Worm (Caenorhabditis elegans) whole organism, L2 larva: ENCODE data around the gene F35E8.9.

ENCODE experiments used
- R02D3.7 ChIP-seq: fragments of 150-350 bp; optimal IDR thresholded peaks from 2 replicates; lab custom pipeline; 2014; ENCODE audit warnings: missing biosample characterization, missing genetic modification characterization
- aly-2 ChIP-seq: fragments of 150-350 bp; optimal IDR thresholded peaks from 2 replicates; lab custom pipeline; 2014; ENCODE audit warnings: missing biosample characterization, missing genetic modification characterization
- ama-1 ChIP-seq: fragments of 150-350 bp; optimal IDR thresholded peaks from 2 replicates; lab custom pipeline; 2018; ENCODE audit warnings: inconsistent platforms
- elt-1 ChIP-seq: fragments of 150-350 bp; optimal IDR thresholded peaks from 2 replicates; lab custom pipeline; 2014; ENCODE audit warnings: missing biosample characterization, missing genetic modification characterization
- elt-3 ChIP-seq: sonication (generic microtip); optimal IDR thresholded peaks from 2 replicates; lab custom pipeline; 2017; ENCODE audit warnings: missing biosample characterization, missing genetic modification characterization
- mab-5 ChIP-seq: fragments of 150-350 bp; optimal IDR thresholded peaks from 2 replicates; lab custom pipeline; 2014; ENCODE audit warnings: missing biosample characterization, missing genetic modification characterization
- mdl-1 ChIP-seq, 2 experiments: fragments of 150-350 bp in 1 of 2; sonication (generic microtip) in 1 of 2; optimal IDR thresholded peaks; 2 replicates each; lab custom pipeline; 2017; ENCODE audit warnings: missing biosample characterization in 2 of 2, missing genetic modification characterization in 2 of 2
- nhr-11 ChIP-seq: fragments of 150-350 bp; optimal IDR thresholded peaks from 2 replicates; lab custom pipeline; 2014; ENCODE audit warnings: missing biosample characterization, missing genetic modification characterization
- nhr-25 ChIP-seq: fragments of 150-350 bp; sonication (generic microtip); optimal IDR thresholded peaks from 3 replicates; lab custom pipeline; 2014; ENCODE audit warnings: missing biosample characterization, missing genetic modification characterization
- nhr-77 ChIP-seq: fragments of 150-350 bp; optimal IDR thresholded peaks from 2 replicates; lab custom pipeline; 2014; ENCODE audit warnings: missing biosample characterization, missing genetic modification characterization
- sem-4 ChIP-seq: fragments of 150-350 bp; optimal IDR thresholded peaks from 2 replicates; lab custom pipeline; 2014; ENCODE audit warnings: missing biosample characterization, missing genetic modification reagents, missing genetic modification characterization
- sma-3 ChIP-seq: sonication (generic microtip); optimal IDR thresholded peaks from 2 replicates; lab custom pipeline; 2016; ENCODE audit warnings: missing genetic modification reagents, missing genetic modification characterization, missing compliant biosample characterization
- ztf-1 ChIP-seq: fragments of 200-800 bp; sonication (Bioruptor generic); conservative IDR thresholded peaks from 2 replicates; pipeline ENCODE4 v1.3.6; 2022; ENCODE audit warnings: missing genetic modification characterization, missing compliant biosample characterization

DNA sequence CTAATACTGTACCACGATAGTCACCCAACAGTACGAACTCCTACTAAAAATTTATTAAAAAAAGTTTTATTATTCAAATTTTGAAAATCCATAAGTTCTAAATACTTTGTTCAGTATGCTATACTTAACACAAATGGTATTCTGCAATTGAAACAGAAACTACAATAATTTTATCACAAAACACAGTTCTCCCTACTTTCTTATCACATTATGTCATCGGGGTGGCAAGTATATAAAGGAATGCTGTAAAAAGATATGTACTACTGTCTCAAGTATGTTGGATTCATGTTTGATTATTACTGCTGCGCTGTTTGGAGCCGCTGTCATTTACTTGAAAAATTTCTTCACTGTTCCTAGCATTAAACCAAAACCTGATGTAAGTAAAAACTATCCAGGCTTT is 3.7 kb upstream of the F35E8.9 start, which contains the start of gene cdr-1:
- TF ChIP-seq nhr-25 (tag; lab: Kevin White, UChicago) = no peak
- TF ChIP-seq aly-2 (tag; lab: Kevin White, UChicago) = no peak
- TF ChIP-seq ama-1 (lab: Kevin White, UChicago) = no peak
- TF ChIP-seq sma-3 (GFP tag; lab: Kevin White, UChicago) = no peak
- no peak for TF ChIP-seq nhr-11
- no peak for TF ChIP-seq mdl-1 (tag; optimal IDR thresholded peaks at IDR 0.05; lab: Kevin White, UChicago)
- no peak for TF ChIP-seq elt-3 (tag; lab: Kevin White, UChicago)
- TF ChIP-seq mab-5 (tag; lab: Kevin White, UChicago) = no peak
- no peak for TF ChIP-seq R02D3.7 (tag; lab: Kevin White, UChicago)
- TF ChIP-seq nhr-77 (tag; lab: Kevin White, UChicago) = no peak
- no peak for TF ChIP-seq sem-4
- no peak for TF ChIP-seq ztf-1 (GFP tag; lab: Robert Waterston, UW)
- no peak for TF ChIP-seq elt-1 (tag; lab: Kevin White, UChicago)
